Worm (Caenorhabditis elegans) whole organism, young adult: ENCODE results near the gene F01F1.2.

Source experiments
- F57C9.4 ChIP-seq: sonication (generic microtip); optimal IDR thresholded peaks from 2 replicates; lab custom pipeline; 2017; ENCODE audit warnings: mild to moderate bottlenecking, missing genetic modification characterization, missing compliant biosample characterization
- K11D2.4 ChIP-seq: fragments of 200-800 bp; sonication (Bioruptor generic); IDR thresholded peaks from 2 replicates; pipeline ENCODE4 v1.3.6; 2022; ENCODE audit warnings: missing genetic modification reagents, missing genetic modification characterization, missing compliant biosample characterization
- Y95B8A.8 ChIP-seq: fragments of 200-800 bp; sonication (Bioruptor generic); IDR thresholded peaks from 2 replicates; pipeline ENCODE4 v1.3.6; 2022; ENCODE audit warnings: missing genetic modification reagents, missing genetic modification characterization, missing compliant biosample characterization
- cebp-2 ChIP-seq: fragments of 200-800 bp; sonication (Bioruptor generic); IDR thresholded peaks from 2 replicates; pipeline ENCODE4 v1.3.6; 2022; ENCODE audit warnings: missing genetic modification characterization, missing compliant biosample characterization
- ceh-91 ChIP-seq: fragments of 200-800 bp; sonication (Bioruptor generic); IDR thresholded peaks from 2 replicates; pipeline ENCODE4 v1.3.6; 2022; ENCODE audit warnings: missing genetic modification reagents, missing genetic modification characterization, missing compliant biosample characterization
- dpl-1 ChIP-seq: fragments of 150-350 bp; optimal IDR thresholded peaks from 2 replicates; lab custom pipeline; 2014; ENCODE audit warnings: missing biosample characterization, missing genetic modification reagents, missing genetic modification characterization
- madf-8 ChIP-seq: fragments of 200-800 bp; sonication (Bioruptor generic); conservative IDR thresholded peaks from 2 replicates; pipeline ENCODE4 v1.3.6; 2022; ENCODE audit warnings: missing genetic modification reagents, missing genetic modification characterization, missing compliant biosample characterization
- repo-1 ChIP-seq: sonication (generic microtip); optimal IDR thresholded peaks from 2 replicates; lab custom pipeline; 2017; ENCODE audit warnings: mild to moderate bottlenecking, missing genetic modification characterization, missing compliant biosample characterization
- unc-62 ChIP-seq: fragments of 150-350 bp; optimal IDR thresholded peaks from 2 replicates; lab custom pipeline; 2014; ENCODE audit warnings: missing biosample characterization, missing genetic modification reagents, missing genetic modification characterization

- TF ChIP-seq cebp-2 (no peak), unc-62 (GFP tag; lab: Kevin White, UChicago) (no peak), madf-8 (GFP tag; lab: Robert Waterston, UW) (no peak), ceh-91 (GFP tag; lab: Robert Waterston, UW) (no peak), F57C9.4 (tag; lab: Kevin White, UChicago) (no peak), Y95B8A.8 (no peak), dpl-1 (GFP tag; lab: Kevin White, UChicago) (no peak), K11D2.4 (GFP tag; lab: Robert Waterston, UW) (no peak), repo-1 (tag; lab: Kevin White, UChicago) (no peak)
These were observed 43.9 kb downstream of the F01F1.2 start for ce11 chrIII:5922236-5922635.
